Fruit fly (Drosophila melanogaster): Measurements from ENCODE around the gene CG9192.

CG9192 gene

dm6 chr3L:1204674-1205547 is 33.2 kb downstream of the CG9192 start, which contains the start of gene CG9119 (continued):
- TF ChIP-seq br (optimal IDR thresholded peaks at IDR 0.05) (no peak), Xrp1 (GFP tag; IDR thresholded peaks at IDR 0.05) (0 out of 2 replicates have a peak, but pooled peaks have one; percentile 31), pb (GFP tag; optimal IDR thresholded peaks at IDR 0.05) (peak; percentile 67), CG13424 (tag; optimal IDR thresholded peaks at IDR 0.05) (peak; percentile 65), al (GFP tag; IDR thresholded peaks at IDR 0.05) (no peak; the same call in 1 of the 2 replicates), CG17359 (tag; optimal IDR thresholded peaks at IDR 0.05) (peak; percentile 48), CG8478 (optimal IDR thresholded peaks at IDR 0.05) (no peak), CG18599 (GFP tag; optimal IDR thresholded peaks at IDR 0.05) (peak; percentile 86), pros (GFP tag; optimal IDR thresholded peaks at IDR 0.05) (no peak), CG12071 (GFP tag; optimal IDR thresholded peaks at IDR 0.05) (no peak), B-H2 (GFP tag; optimal IDR thresholded peaks at IDR 0.05) (peak; percentile 19), CG3847 (GFP tag; IDR thresholded peaks at IDR 0.05) (peak; percentile 52; the same call in 1 of the 2 replicates), H15 (GFP tag; IDR thresholded peaks at IDR 0.05) (0 out of 3 replicates have a peak, but pooled peaks have one; percentile 12), CG6765 (GFP tag; optimal IDR thresholded peaks at IDR 0.05) (peak; percentile 1), Xbp1 (GFP tag; optimal IDR thresholded peaks at IDR 0.05) (peak; percentile 59), Hmx (GFP tag; optimal IDR thresholded peaks at IDR 0.05) (peak; percentile 15), Side (GFP tag; optimal IDR thresholded peaks at IDR 0.05) (peak; percentile 68), CG9876 (GFP tag; optimal IDR thresholded peaks at IDR 0.05) (peak; percentile 57), CoRest (tag; optimal IDR thresholded peaks at IDR 0.05) (peak; percentile 73), mirr (GFP tag; optimal IDR thresholded peaks at IDR 0.05) (no peak), crol (GFP tag; IDR thresholded peaks at IDR 0.05) (peak; percentile 72), row (GFP tag; IDR thresholded peaks at IDR 0.05) (peak; percentile 89), gsb (GFP tag; IDR thresholded peaks at IDR 0.05) (no peak), CG31388 (GFP tag; optimal IDR thresholded peaks at IDR 0.05) (no peak), CG12104 (GFP tag; optimal IDR thresholded peaks at IDR 0.05) (peak; percentile 24), CG7271 (tag; optimal IDR thresholded peaks at IDR 0.05) (no peak), sqz (GFP tag; optimal IDR thresholded peaks at IDR 0.05) (peak; percentile 47), Tbp (GFP tag; optimal IDR thresholded peaks at IDR 0.05) (no peak), Gug (GFP tag; IDR thresholded peaks at IDR 0.05) (peak; percentile 63), pita (GFP tag; optimal IDR thresholded peaks at IDR 0.05) (no peak), usp (GFP tag; optimal IDR thresholded peaks at IDR 0.05) (no peak), CG2678 (tag; optimal IDR thresholded peaks at IDR 0.05) (peak; percentile 85), CG10565 (GFP tag; optimal IDR thresholded peaks at IDR 0.05) (no peak), CG4617 (GFP tag; optimal IDR thresholded peaks at IDR 0.05; ENCODE audit: borderline replicate concordance) (no peak), cwo (GFP tag; optimal IDR thresholded peaks at IDR 0.05) (peak; percentile 93), CG6791 (GFP tag; IDR thresholded peaks at IDR 0.05; ENCODE audit: partially characterized antibody) (no peak), Aef1 (GFP tag; IDR thresholded peaks at IDR 0.05) (peak; percentile 69), ab (GFP tag; optimal IDR thresholded peaks at IDR 0.05) (no peak), Sry-δ (GFP tag; optimal IDR thresholded peaks at IDR 0.05) (peak; percentile 24), CG4404 (GFP tag; IDR thresholded peaks at IDR 0.05) (peak; percentile 63), CG3281 (GFP tag; optimal IDR thresholded peaks at IDR 0.05) (peak; percentile 81), gce (GFP tag; IDR thresholded peaks at IDR 0.05) (no peak), YL-1 (GFP tag; optimal IDR thresholded peaks at IDR 0.05) (no peak), CG13775 (GFP tag; optimal IDR thresholded peaks at IDR 0.05) (peak; percentile 68), CG34376 (GFP tag; optimal IDR thresholded peaks at IDR 0.05) (peak; percentile 67), Deaf1 (tag; optimal IDR thresholded peaks at IDR 0.05) (peak; percentile 90), so (GFP tag; IDR thresholded peaks at IDR 0.05) (no peak), NFAT (GFP tag; IDR thresholded peaks at IDR 0.05) (no peak), dm (GFP tag; optimal IDR thresholded peaks at IDR 0.05) (no peak), CG8089 (GFP tag; optimal IDR thresholded peaks at IDR 0.05) (peak; percentile 31)

Measured in whole organism, embryonic.